Fruit fly (Drosophila melanogaster): ENCODE measurements around the gene CG12674.
A peak's percentile ranks its signal among the peaks of the same experiment; 100 is the strongest.

The CG12674 gene

DNA sequence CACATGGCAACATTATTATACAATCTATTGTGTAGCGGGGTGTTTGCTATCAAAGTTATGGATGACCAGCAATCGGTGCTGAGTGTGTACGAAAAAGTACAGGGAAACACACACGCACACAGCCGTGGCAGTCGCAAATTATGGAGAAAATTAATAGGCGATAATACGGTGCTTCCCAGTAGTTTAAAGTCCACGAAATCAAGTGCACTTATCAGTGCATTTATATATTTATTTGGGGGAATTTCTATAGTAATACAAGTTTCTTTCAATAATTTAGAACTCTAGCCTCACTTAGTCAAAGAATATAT is 40.8 kb upstream of the CG12674 start:
- TF ChIP-seq fd96Ca (GFP tag; IDR thresholded peaks at IDR 0.05), result no peak

DNA sequence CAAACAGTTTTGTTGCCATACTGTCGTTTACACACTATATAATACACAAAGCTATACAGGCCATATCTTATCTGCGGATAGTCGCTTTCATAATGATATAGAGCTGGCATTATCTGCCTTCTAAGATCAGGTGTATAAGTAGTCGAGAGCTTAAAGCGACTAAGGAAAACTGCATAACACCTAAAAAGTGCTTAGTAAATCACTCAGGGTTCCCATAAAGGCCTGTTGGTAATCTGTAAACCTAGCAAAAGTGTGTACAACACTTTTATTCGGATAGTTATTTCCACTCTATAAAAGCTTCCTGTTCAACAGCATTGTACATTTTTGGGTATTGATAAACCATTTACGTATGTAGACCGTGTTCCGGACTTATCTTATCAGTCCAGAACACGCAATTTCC is 40.3 kb upstream of the CG12674 start:
- TF ChIP-seq EcR (GFP tag; optimal IDR thresholded peaks at IDR 0.05), result no peak
- TF ChIP-seq CG13204 (GFP tag; optimal IDR thresholded peaks at IDR 0.05), result no peak
- TF ChIP-seq CG9948 (tag; optimal IDR thresholded peaks at IDR 0.05), result no peak
- no peak for TF ChIP-seq CG4496 (GFP tag; IDR thresholded peaks at IDR 0.05)
- no peak for TF ChIP-seq Pif1B (GFP tag; optimal IDR thresholded peaks at IDR 0.05)
- TF ChIP-seq Snoo (tag; optimal IDR thresholded peaks at IDR 0.05), result no peak
- no peak for TF ChIP-seq CG8159 (tag; optimal IDR thresholded peaks at IDR 0.05)
- TF ChIP-seq CG34367 (tag; optimal IDR thresholded peaks at IDR 0.05), result no peak
- TF ChIP-seq rn (GFP tag; IDR thresholded peaks at IDR 0.05), result no peak
- no peak for TF ChIP-seq CG8301 (tag; optimal IDR thresholded peaks at IDR 0.05)
- no peak for TF ChIP-seq CG17806 (tag; optimal IDR thresholded peaks at IDR 0.05)
- no peak for TF ChIP-seq CG12605 (GFP tag; IDR thresholded peaks at IDR 0.05)
- TF ChIP-seq gl (tag; optimal IDR thresholded peaks at IDR 0.05), result no peak
- no peak for TF ChIP-seq CG15710 (tag; optimal IDR thresholded peaks at IDR 0.05)
- no peak for TF ChIP-seq Ets98B (GFP tag; IDR thresholded peaks at IDR 0.05)
- no peak for TF ChIP-seq Pif1A (GFP tag; optimal IDR thresholded peaks at IDR 0.05)
- TF ChIP-seq fd96Ca (GFP tag; IDR thresholded peaks at IDR 0.05), result no peak

DNA sequence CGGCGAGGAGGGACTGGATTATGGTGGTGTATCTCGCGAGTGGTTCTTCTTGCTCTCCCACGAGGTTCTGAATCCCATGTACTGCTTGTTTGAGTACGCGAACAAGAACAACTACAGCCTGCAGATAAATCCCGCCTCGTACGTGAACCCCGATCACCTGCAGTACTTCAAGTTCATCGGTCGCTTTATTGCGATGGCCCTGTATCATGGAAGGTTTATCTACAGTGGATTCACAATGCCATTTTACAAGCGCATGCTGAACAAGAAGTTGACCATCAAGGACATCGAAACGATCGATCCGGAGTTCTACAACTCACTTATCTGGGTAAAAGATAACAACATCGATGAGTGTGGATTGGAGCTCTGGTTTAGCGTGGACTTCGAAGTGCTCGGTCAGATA is 37.6 kb upstream of the CG12674 start:
- no peak for TF ChIP-seq Ets98B (GFP tag; IDR thresholded peaks at IDR 0.05)
- no peak for TF ChIP-seq CG9948 (tag; optimal IDR thresholded peaks at IDR 0.05)
- no peak for TF ChIP-seq CG12605 (GFP tag; IDR thresholded peaks at IDR 0.05)
- no peak for TF ChIP-seq CG13204 (GFP tag; optimal IDR thresholded peaks at IDR 0.05)
- TF ChIP-seq EcR (GFP tag; optimal IDR thresholded peaks at IDR 0.05), result peak; percentile 66

DNA sequence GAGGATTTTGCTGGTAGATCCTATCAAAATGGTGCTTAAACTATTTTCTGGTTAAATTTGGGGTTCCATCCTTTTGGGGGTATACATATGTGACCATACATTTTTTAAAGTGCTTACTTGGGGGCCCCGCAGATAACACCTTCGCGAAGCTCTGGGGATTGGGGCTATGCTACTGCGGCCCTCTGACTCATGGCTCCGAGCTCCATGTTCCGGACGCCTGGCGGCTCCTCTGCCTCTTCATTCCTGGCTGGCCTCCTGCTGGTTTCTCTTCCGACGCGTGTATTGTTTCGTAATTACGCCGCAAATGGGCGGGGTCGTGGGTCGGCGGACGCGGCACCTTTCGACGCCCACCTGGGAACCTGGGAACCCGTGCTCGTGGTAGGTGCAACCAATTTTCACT is 34.9 kb upstream of the CG12674 start:
- TF ChIP-seq CG10348 (GFP tag; IDR thresholded peaks at IDR 0.05), result no peak
- TF ChIP-seq D1 (tag; optimal IDR thresholded peaks at IDR 0.05), result no peak
- TF ChIP-seq Snoo (tag; optimal IDR thresholded peaks at IDR 0.05), result no peak
- no peak for TF ChIP-seq CG8159 (tag; optimal IDR thresholded peaks at IDR 0.05)
- no peak for TF ChIP-seq CG13204 (GFP tag; optimal IDR thresholded peaks at IDR 0.05)
- no peak for TF ChIP-seq CG9948 (tag; optimal IDR thresholded peaks at IDR 0.05)
- no peak for TF ChIP-seq CG12605 (GFP tag; IDR thresholded peaks at IDR 0.05)

DNA sequence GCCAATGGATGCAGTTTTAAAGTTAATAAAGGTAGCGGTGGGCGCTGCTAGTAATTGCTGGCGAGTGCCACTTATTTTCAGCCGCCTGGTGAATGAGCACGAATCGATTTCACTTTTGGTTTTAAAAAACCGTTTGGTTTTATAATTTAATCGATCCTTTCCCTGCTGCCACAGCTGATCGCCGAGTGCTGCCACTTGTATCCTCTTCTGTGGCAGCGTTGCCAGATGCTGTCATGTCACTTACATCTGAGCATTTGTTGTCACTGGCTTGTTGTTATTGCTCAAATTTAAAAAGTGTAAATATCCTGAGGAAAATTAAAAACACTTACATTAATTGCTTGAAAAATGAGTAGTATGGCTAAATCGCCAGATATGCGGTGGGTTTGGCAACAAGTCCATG is 34.5 kb upstream of the CG12674 start, which contains the start of gene Kebab:
TSS of gene Kebab (plus strand) at position 230 of the 400 bp plus-strand sequence.
- TF ChIP-seq CG15710 (tag; optimal IDR thresholded peaks at IDR 0.05), result no peak
- TF ChIP-seq CG34367 (tag; optimal IDR thresholded peaks at IDR 0.05), result no peak
- TF ChIP-seq CG13204 (GFP tag; optimal IDR thresholded peaks at IDR 0.05), result no peak
- no peak for TF ChIP-seq CG8159 (tag; optimal IDR thresholded peaks at IDR 0.05)
- no peak for TF ChIP-seq CG4496 (GFP tag; IDR thresholded peaks at IDR 0.05)

DNA sequence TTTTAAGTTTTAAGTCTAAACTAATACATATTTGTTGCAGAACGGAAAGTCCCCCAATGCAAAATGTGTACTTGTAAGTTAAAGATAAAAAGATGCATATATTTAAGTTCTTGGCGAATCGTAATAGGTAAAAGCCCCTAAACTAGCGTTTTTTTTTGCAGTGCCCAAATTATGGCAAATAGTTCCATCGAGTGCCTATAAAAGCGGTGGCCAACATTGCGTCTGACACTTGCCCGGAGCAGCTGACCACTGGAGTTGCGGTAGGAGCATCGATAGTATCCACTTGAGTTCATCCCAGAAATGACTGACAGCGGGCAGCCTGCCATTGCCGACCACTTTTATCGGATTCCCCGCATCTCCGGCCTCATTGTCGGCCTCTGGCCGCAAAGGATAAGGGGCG is 25.4 kb upstream of the CG12674 start, which contains the start of gene Or22c:
TSS of gene Or22c (plus strand) at position 301 of the 400 bp plus-strand sequence.
- no peak for TF ChIP-seq EcR (GFP tag; optimal IDR thresholded peaks at IDR 0.05)
- no peak for TF ChIP-seq Pif1A (GFP tag; optimal IDR thresholded peaks at IDR 0.05)
- no peak for TF ChIP-seq CG4496 (GFP tag; IDR thresholded peaks at IDR 0.05)
- TF ChIP-seq Pif1B (GFP tag; optimal IDR thresholded peaks at IDR 0.05), result no peak
- no peak for TF ChIP-seq CG13204 (GFP tag; optimal IDR thresholded peaks at IDR 0.05)
- no peak for TF ChIP-seq gl (tag; optimal IDR thresholded peaks at IDR 0.05)
- no peak for TF ChIP-seq Snoo (tag; optimal IDR thresholded peaks at IDR 0.05)

DNA sequence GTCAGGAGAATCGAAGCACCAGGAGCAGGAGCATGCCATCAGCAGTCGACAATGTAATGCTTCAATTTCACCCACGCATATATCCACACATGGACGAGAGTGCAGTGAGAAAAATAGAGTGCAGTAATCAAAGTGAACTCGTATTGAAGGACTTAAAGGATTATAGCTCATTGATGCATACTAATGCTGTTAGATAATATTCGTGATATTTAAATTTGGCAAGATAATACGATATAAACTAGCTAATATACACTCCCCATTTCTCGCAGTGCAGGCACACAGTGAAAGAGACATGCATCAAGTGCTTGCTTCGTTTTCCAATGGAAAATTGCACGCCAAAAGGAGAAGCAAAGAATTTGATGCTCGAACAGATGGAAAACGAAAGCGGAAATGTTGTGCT is 6.7 kb upstream of the CG12674 start:
- TF ChIP-seq CG14655 (GFP tag; optimal IDR thresholded peaks at IDR 0.05) (peak; percentile 36), CG9948 (tag; optimal IDR thresholded peaks at IDR 0.05) (peak; percentile 40), EcR (GFP tag; optimal IDR thresholded peaks at IDR 0.05) (no peak), gl (tag; optimal IDR thresholded peaks at IDR 0.05) (no peak), CG32121 (GFP tag; IDR thresholded peaks at IDR 0.05) (no peak), CG8301 (tag; optimal IDR thresholded peaks at IDR 0.05) (no peak), Ets98B (GFP tag; IDR thresholded peaks at IDR 0.05) (no peak), Pif1A (GFP tag; optimal IDR thresholded peaks at IDR 0.05) (peak; percentile 33), rn (GFP tag; IDR thresholded peaks at IDR 0.05) (no peak), Snoo (tag; optimal IDR thresholded peaks at IDR 0.05) (no peak), CG17806 (tag; optimal IDR thresholded peaks at IDR 0.05) (no peak), CG34367 (tag; optimal IDR thresholded peaks at IDR 0.05) (peak; percentile 43), CG8159 (tag; optimal IDR thresholded peaks at IDR 0.05) (peak; percentile 65), Pif1B (GFP tag; optimal IDR thresholded peaks at IDR 0.05) (peak; percentile 2), CG4496 (GFP tag; IDR thresholded peaks at IDR 0.05) (no peak), D1 (tag; optimal IDR thresholded peaks at IDR 0.05) (no peak), CG15710 (tag; optimal IDR thresholded peaks at IDR 0.05) (peak; percentile 53), CG10348 (GFP tag; IDR thresholded peaks at IDR 0.05) (no peak), fd96Ca (GFP tag; IDR thresholded peaks at IDR 0.05) (0 out of 3 replicates have a peak, but pooled peaks have one; percentile 28), CG12605 (GFP tag; IDR thresholded peaks at IDR 0.05) (no peak), CG13204 (GFP tag; optimal IDR thresholded peaks at IDR 0.05) (peak; percentile 2)
